Worm (Caenorhabditis elegans) whole organism, mixed stage, embryonic: ENCODE results near the gene H41C03.1.

Experiments used
- M03D4.4 ChIP-seq: sonication (generic microtip); optimal IDR thresholded peaks from 2 replicates; lab custom pipeline; 2017; ENCODE audit warnings: mild to moderate bottlenecking, missing genetic modification characterization, missing compliant biosample characterization
- bed-3 ChIP-seq: fragments of 200-800 bp; sonication (Bioruptor generic); optimal IDR thresholded peaks from 3 replicates; lab custom pipeline; 2018; ENCODE audit warnings: mild to moderate bottlenecking, missing genetic modification characterization, moderate library complexity, missing compliant biosample characterization
- blmp-1 ChIP-seq: fragments of 150-350 bp; optimal IDR thresholded peaks from 2 replicates; lab custom pipeline; 2014; ENCODE audit warnings: missing biosample characterization, missing genetic modification characterization
- ceh-39 ChIP-seq: fragments of 150-350 bp; optimal IDR thresholded peaks from 2 replicates; lab custom pipeline; 2014; ENCODE audit warnings: missing biosample characterization, missing genetic modification characterization
- ceh-43 ChIP-seq: fragments of 200-800 bp; sonication (Bioruptor generic); optimal IDR thresholded peaks from 2 replicates; lab custom pipeline; 2018; ENCODE audit warnings: mild to moderate bottlenecking, missing genetic modification characterization, moderate library complexity, missing compliant biosample characterization
- ceh-83 ChIP-seq: fragments of 200-800 bp; sonication (Bioruptor generic); optimal IDR thresholded peaks from 2 replicates; lab custom pipeline; 2018; ENCODE audit warnings: mild to moderate bottlenecking, missing genetic modification characterization, missing compliant biosample characterization
- ces-1 ChIP-seq: fragments of 150-350 bp; optimal IDR thresholded peaks from 2 replicates; lab custom pipeline; 2014; ENCODE audit warnings: missing biosample characterization, missing genetic modification reagents, missing genetic modification characterization
- cnd-1 ChIP-seq: fragments of 200-800 bp; sonication (Bioruptor generic); optimal IDR thresholded peaks from 2 replicates; lab custom pipeline; 2018; ENCODE audit warnings: mild to moderate bottlenecking, missing genetic modification characterization, missing compliant biosample characterization
- drap-1 ChIP-seq: fragments of 200-800 bp; sonication (Bioruptor generic); optimal IDR thresholded peaks from 3 replicates; lab custom pipeline; 2018; ENCODE audit warnings: mild to moderate bottlenecking, missing genetic modification characterization, missing compliant biosample characterization
- elt-1 ChIP-seq: sonication (generic microtip); optimal IDR thresholded peaks from 2 replicates; lab custom pipeline; 2017; ENCODE audit warnings: missing genetic modification characterization, mild to moderate bottlenecking, missing compliant biosample characterization, antibody characterized with exemption, moderate library complexity, borderline replicate concordance; ENCODE audit not compliant: insufficient read depth
- elt-3 ChIP-seq: fragments of 150-350 bp; optimal IDR thresholded peaks from 2 replicates; lab custom pipeline; 2014; ENCODE audit warnings: missing biosample characterization, missing genetic modification characterization
- flh-1 ChIP-seq: fragments of 200-800 bp; sonication (Bioruptor generic); optimal IDR thresholded peaks from 2 replicates; lab custom pipeline; 2018; ENCODE audit warnings: mild to moderate bottlenecking, missing genetic modification characterization, moderate library complexity, missing compliant biosample characterization
- ham-2 ChIP-seq: fragments of 200-800 bp; sonication (Bioruptor generic); optimal IDR thresholded peaks from 2 replicates; lab custom pipeline; 2018; ENCODE audit warnings: mild to moderate bottlenecking, missing genetic modification characterization, missing compliant biosample characterization
- hlh-1 ChIP-seq: fragments of 150-350 bp; optimal IDR thresholded peaks from 2 replicates; lab custom pipeline; 2014; ENCODE audit warnings: missing biosample characterization, missing genetic modification reagents, missing genetic modification characterization
- lin-13 ChIP-seq: fragments of 150-350 bp; optimal IDR thresholded peaks from 2 replicates; lab custom pipeline; 2014; ENCODE audit warnings: missing biosample characterization, missing genetic modification characterization
- lsy-2 ChIP-seq: fragments of 150-350 bp; optimal IDR thresholded peaks from 2 replicates; lab custom pipeline; 2014; ENCODE audit warnings: missing biosample characterization, missing genetic modification characterization
- mab-5 ChIP-seq: fragments of 150-350 bp; optimal IDR thresholded peaks from 2 replicates; lab custom pipeline; 2014; ENCODE audit warnings: missing biosample characterization, missing genetic modification characterization
- mep-1 ChIP-seq: fragments of 150-350 bp; optimal IDR thresholded peaks from 2 replicates; lab custom pipeline; 2017; ENCODE audit warnings: missing biosample characterization, missing genetic modification reagents, missing genetic modification characterization, inconsistent platforms
- mls-2 ChIP-seq: sonication (generic microtip); optimal IDR thresholded peaks from 2 replicates; lab custom pipeline; 2016; ENCODE audit warnings: mild to moderate bottlenecking, missing genetic modification characterization, moderate library complexity, missing compliant biosample characterization
- nhr-12 ChIP-seq: fragments of 150-350 bp; optimal IDR thresholded peaks from 2 replicates; lab custom pipeline; 2014; ENCODE audit warnings: missing biosample characterization, missing genetic modification characterization
- nhr-2 ChIP-seq: fragments of 150-350 bp; optimal IDR thresholded peaks from 2 replicates; lab custom pipeline; 2014; ENCODE audit warnings: missing biosample characterization, missing genetic modification characterization
- nhr-237 ChIP-seq: fragments of 150-350 bp; optimal IDR thresholded peaks from 2 replicates; lab custom pipeline; 2014; ENCODE audit warnings: missing biosample characterization, missing genetic modification characterization
- nhr-28 ChIP-seq: fragments of 150-350 bp; optimal IDR thresholded peaks from 2 replicates; lab custom pipeline; 2014; ENCODE audit warnings: missing biosample characterization, missing genetic modification characterization
- nhr-76 ChIP-seq: sonication (generic microtip); optimal IDR thresholded peaks from 2 replicates; lab custom pipeline; 2017; ENCODE audit warnings: missing biosample characterization, missing genetic modification characterization
- pha-4 ChIP-seq: fragments of 150-350 bp; optimal IDR thresholded peaks from 2 replicates; lab custom pipeline; 2018; ENCODE audit warnings: missing biosample characterization, missing genetic modification reagents, missing genetic modification characterization
- sem-2 ChIP-seq: fragments of 200-800 bp; sonication (Bioruptor generic); optimal IDR thresholded peaks from 2 replicates; lab custom pipeline; 2018; ENCODE audit warnings: mild to moderate bottlenecking, missing genetic modification characterization, missing compliant biosample characterization
- sptf-1 ChIP-seq: sonication (generic microtip); optimal IDR thresholded peaks from 2 replicates; lab custom pipeline; 2017; ENCODE audit warnings: mild to moderate bottlenecking, missing genetic modification characterization, moderate library complexity, missing compliant biosample characterization
- unc-120 ChIP-seq: sonication (generic microtip); optimal IDR thresholded peaks from 2 replicates; lab custom pipeline; 2017; ENCODE audit warnings: missing genetic modification characterization, missing compliant biosample characterization; ENCODE audit not compliant: poor library complexity, severe bottlenecking
- unc-39 ChIP-seq: fragments of 150-350 bp; optimal IDR thresholded peaks from 2 replicates; lab custom pipeline; 2014; ENCODE audit warnings: missing biosample characterization, missing genetic modification characterization
- unc-62 ChIP-seq: fragments of 150-350 bp; optimal IDR thresholded peaks from 2 replicates; lab custom pipeline; 2014; ENCODE audit warnings: missing biosample characterization, missing genetic modification reagents, missing genetic modification characterization

The H41C03.1 gene

ce11 chrII:5889417-5890139, 35.4 kb downstream of the H41C03.1 start:
- TF ChIP-seq nhr-2 (tag; lab: Kevin White, UChicago), result no peak
- TF ChIP-seq mep-1, result no peak
- no peak for TF ChIP-seq sptf-1

ce11 chrII:5892813-5893212, 38.6 kb downstream of the H41C03.1 start:
- TF ChIP-seq drap-1, result no peak
- no peak for TF ChIP-seq elt-3 (tag; lab: Kevin White, UChicago)
- TF ChIP-seq lsy-2 (tag; lab: Kevin White, UChicago), result no peak
- TF ChIP-seq pha-4, result no peak
- no peak for TF ChIP-seq elt-1 (tag; lab: Kevin White, UChicago)
- TF ChIP-seq blmp-1 (tag; lab: Kevin White, UChicago), result no peak
- TF ChIP-seq mep-1, result no peak

ce11 chrII:5895870-5896269, 41.6 kb downstream of the H41C03.1 start, which contains the start of gene F59G1.4:
Gene F59G1.4, plus strand, starts transcription at chrII:5896170.
- no peak for TF ChIP-seq hlh-1 (tag; lab: Kevin White, UChicago)
- TF ChIP-seq ceh-39 (tag; lab: Kevin White, UChicago), result no peak
- no peak for TF ChIP-seq cnd-1 (tag; lab: Kevin White, UChicago)
- TF ChIP-seq ham-2 (GFP tag; lab: Kevin White, UChicago), result no peak
- TF ChIP-seq lsy-2 (tag; lab: Kevin White, UChicago), result no peak
- TF ChIP-seq mls-2 (tag; lab: Kevin White, UChicago), result no peak
- no peak for TF ChIP-seq unc-120 (tag; lab: Kevin White, UChicago)
- TF ChIP-seq mep-1, result no peak
- TF ChIP-seq nhr-28 (tag; lab: Kevin White, UChicago), result no peak
- TF ChIP-seq mab-5 (tag; lab: Kevin White, UChicago), result no peak
- TF ChIP-seq elt-3 (tag; lab: Kevin White, UChicago), result no peak
- no peak for TF ChIP-seq ces-1
- no peak for TF ChIP-seq pha-4
- TF ChIP-seq unc-62, result no peak
- TF ChIP-seq M03D4.4 (tag; lab: Kevin White, UChicago), result no peak

- TF ChIP-seq blmp-1 (tag; lab: Kevin White, UChicago), result no peak
- TF ChIP-seq sem-2, result no peak
- TF ChIP-seq nhr-237 (tag; lab: Kevin White, UChicago), result no peak
- no peak for TF ChIP-seq ces-1
- no peak for TF ChIP-seq unc-39 (tag; lab: Kevin White, UChicago)
- no peak for TF ChIP-seq lsy-2 (tag; lab: Kevin White, UChicago)
- no peak for TF ChIP-seq nhr-76 (tag; lab: Kevin White, UChicago)
- TF ChIP-seq elt-3 (tag; lab: Kevin White, UChicago), result no peak
- no peak for TF ChIP-seq unc-120 (tag; lab: Kevin White, UChicago)
- no peak for TF ChIP-seq sptf-1
- no peak for TF ChIP-seq ceh-43 (GFP tag; lab: Kevin White, UChicago)
- no peak for TF ChIP-seq ceh-83 (GFP tag; lab: Kevin White, UChicago)
- no peak for TF ChIP-seq nhr-2 (tag; lab: Kevin White, UChicago)
- no peak for TF ChIP-seq flh-1 (GFP tag; lab: Kevin White, UChicago)
- no peak for TF ChIP-seq M03D4.4 (tag; lab: Kevin White, UChicago)
- TF ChIP-seq mep-1, result no peak
- no peak for TF ChIP-seq mab-5 (tag; lab: Kevin White, UChicago)
- TF ChIP-seq pha-4, result no peak
- TF ChIP-seq, all 35 proteins: peak for 0
Observed at ce11 chrII:5896512-5896911, 42.3 kb downstream of the H41C03.1 start.

ce11 chrII:5899080-5899479, 44.9 kb downstream of the H41C03.1 start:
- TF ChIP-seq nhr-76 (tag; lab: Kevin White, UChicago) (no peak), blmp-1 (tag; lab: Kevin White, UChicago) (peak; percentile 53), cnd-1 (tag; lab: Kevin White, UChicago) (no peak)

- TF ChIP-seq cnd-1 (tag; lab: Kevin White, UChicago) (no peak), nhr-28 (tag; lab: Kevin White, UChicago) (no peak), sem-2 (no peak), mls-2 (tag; lab: Kevin White, UChicago) (no peak), ham-2 (GFP tag; lab: Kevin White, UChicago) (no peak), ceh-83 (GFP tag; lab: Kevin White, UChicago) (no peak), bed-3 (GFP tag; lab: Kevin White, UChicago) (no peak), drap-1 (no peak), ceh-43 (GFP tag; lab: Kevin White, UChicago) (no peak), sptf-1 (no peak), lin-13 (no peak), blmp-1 (tag; lab: Kevin White, UChicago) (no peak), unc-39 (tag; lab: Kevin White, UChicago) (no peak), nhr-237 (tag; lab: Kevin White, UChicago) (no peak), unc-120 (tag; lab: Kevin White, UChicago) (no peak), pha-4 (no peak), nhr-12 (tag; lab: Kevin White, UChicago) (no peak), ceh-39 (tag; lab: Kevin White, UChicago) (no peak), nhr-2 (tag; lab: Kevin White, UChicago) (no peak)
Observed at ce11 chrII:5899865-5900486, 45.8 kb downstream of the H41C03.1 start.
